Fruit fly (Drosophila melanogaster): ENCODE measurements around the gene capt.

Gene capt

DNA sequence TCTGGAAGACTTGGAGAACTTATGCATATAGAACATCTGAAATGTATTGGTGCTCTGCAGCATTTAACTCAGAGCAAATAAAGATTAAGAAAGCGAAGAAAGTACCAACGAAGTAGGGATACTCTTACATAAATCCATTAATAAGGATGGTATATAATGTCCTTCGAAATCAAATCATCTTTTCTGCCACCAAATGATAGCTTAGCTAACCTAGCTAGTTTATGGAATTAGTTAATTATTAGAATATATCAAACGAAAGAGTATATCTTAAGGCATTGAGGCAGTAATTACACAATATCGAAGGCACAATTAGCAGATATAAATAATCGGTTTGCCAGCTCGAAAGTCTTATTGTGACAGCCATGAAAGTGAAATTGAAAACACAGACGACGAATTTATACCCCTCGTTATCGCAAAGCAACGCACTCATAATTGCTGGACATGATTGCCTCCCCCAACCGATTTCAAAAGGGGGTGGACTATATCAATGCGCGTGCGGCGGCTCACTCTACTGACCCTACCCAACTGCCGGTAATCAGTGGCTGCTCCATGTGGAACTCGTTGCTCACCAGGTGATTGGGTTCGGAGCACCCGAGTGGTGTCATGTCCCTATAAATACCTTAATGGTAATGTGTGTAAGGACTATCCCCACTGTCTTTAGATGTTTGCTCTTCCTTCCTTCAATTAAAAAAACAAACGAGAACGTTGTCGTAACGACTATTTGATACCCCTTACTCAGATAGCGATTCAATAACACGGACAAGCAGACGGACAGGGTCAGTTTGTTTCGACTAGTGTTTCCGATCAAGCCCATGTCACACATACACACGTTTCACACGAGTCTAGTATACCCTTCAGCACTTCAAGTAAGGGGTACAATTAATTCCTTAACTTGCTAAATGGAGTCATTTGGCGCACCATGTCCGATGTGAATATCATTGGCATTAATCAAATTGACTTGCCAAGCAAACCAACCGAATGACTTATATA is 13.4 kb downstream of the capt start (continued):
- TF ChIP-seq Scr (GFP tag; IDR thresholded peaks at IDR 0.05; ENCODE audit: partially characterized antibody) = no peak
- no peak for TF ChIP-seq CG7963 (GFP tag; IDR thresholded peaks at IDR 0.05; ENCODE audit: partially characterized antibody)
- peak; percentile 36 for TF ChIP-seq CG1602 (GFP tag; optimal IDR thresholded peaks at IDR 0.05)
- TF ChIP-seq ems (GFP tag; optimal IDR thresholded peaks at IDR 0.05) = no peak
- TF ChIP-seq CG3163 (GFP tag; optimal IDR thresholded peaks at IDR 0.05) = no peak
- TF ChIP-seq tgo (GFP tag; IDR thresholded peaks at IDR 0.05) = peak; percentile 49; the same call in 2 of the 3 replicates
- TF ChIP-seq eyg (GFP tag; optimal IDR thresholded peaks at IDR 0.05) = no peak
- no peak for TF ChIP-seq so (GFP tag; IDR thresholded peaks at IDR 0.05)
- TF ChIP-seq fd96Cb (tag; optimal IDR thresholded peaks at IDR 0.05) = peak; percentile 46
- TF ChIP-seq Xrp1 (GFP tag; IDR thresholded peaks at IDR 0.05) = peak; percentile 63
- TF ChIP-seq CG10543 (GFP tag; optimal IDR thresholded peaks at IDR 0.05) = no peak
- TF ChIP-seq Lhr (GFP tag; optimal IDR thresholded peaks at IDR 0.05) = no peak
- TF ChIP-seq Max (GFP tag; optimal IDR thresholded peaks at IDR 0.05) = peak; percentile 15
- no peak for TF ChIP-seq nom (GFP tag; optimal IDR thresholded peaks at IDR 0.05)
- peak; percentile 57 for TF ChIP-seq CG17829 (tag; optimal IDR thresholded peaks at IDR 0.05)
- TF ChIP-seq cwo (GFP tag; optimal IDR thresholded peaks at IDR 0.05) = peak; percentile 53
- no peak for TF ChIP-seq CG31365 (tag; optimal IDR thresholded peaks at IDR 0.05)
- no peak for TF ChIP-seq CG3407 (GFP tag; optimal IDR thresholded peaks at IDR 0.05)
- TF ChIP-seq CG2120 (GFP tag; optimal IDR thresholded peaks at IDR 0.05) = peak; percentile 69
- TF ChIP-seq eve (GFP tag; optimal IDR thresholded peaks at IDR 0.05) = no peak
- no peak for TF ChIP-seq CG18011 (GFP tag; optimal IDR thresholded peaks at IDR 0.05)
- TF ChIP-seq jumu (GFP tag; optimal IDR thresholded peaks at IDR 0.05) = no peak
- TF ChIP-seq maf-S (GFP tag; optimal IDR thresholded peaks at IDR 0.05) = peak; percentile 7
- peak; percentile 32 for TF ChIP-seq CG10267 (tag; optimal IDR thresholded peaks at IDR 0.05)
- no peak for TF ChIP-seq ato (GFP tag; IDR thresholded peaks at IDR 0.05; ENCODE audit: partially characterized antibody)
- peak; percentile 60 for TF ChIP-seq slbo (GFP tag; IDR thresholded peaks at IDR 0.05)
- TF ChIP-seq Doc2 (GFP tag; IDR thresholded peaks at IDR 0.05) = no peak
- no peak for TF ChIP-seq CG12744 (GFP tag; optimal IDR thresholded peaks at IDR 0.05)
- TF ChIP-seq CG12391 (tag; optimal IDR thresholded peaks at IDR 0.05) = peak; percentile 70
- TF ChIP-seq gcm2 (GFP tag; optimal IDR thresholded peaks at IDR 0.05) = no peak
- TF ChIP-seq nmo (GFP tag; optimal IDR thresholded peaks at IDR 0.05) = peak; percentile 78
- TF ChIP-seq CG1024 (GFP tag; IDR thresholded peaks at IDR 0.05) = 0 out of 2 replicates have a peak, but pooled peaks have one; percentile 5
- no peak for TF ChIP-seq CG16813 (GFP tag; IDR thresholded peaks at IDR 0.05; ENCODE audit: partially characterized antibody)
- peak; percentile 9 for TF ChIP-seq CG17568 (GFP tag; optimal IDR thresholded peaks at IDR 0.05)
- no peak for TF ChIP-seq B-H2 (GFP tag; optimal IDR thresholded peaks at IDR 0.05)
- TF ChIP-seq Ada2b (GFP tag; IDR thresholded peaks at IDR 0.05) = 0 out of 2 replicates have a peak, but pooled peaks have one; percentile 38
- TF ChIP-seq inv (GFP tag; IDR thresholded peaks at IDR 0.05; ENCODE audit: partially characterized antibody) = no peak
- no peak for TF ChIP-seq pzg (GFP tag; optimal IDR thresholded peaks at IDR 0.05)
- peak; percentile 71 for TF ChIP-seq grau (tag; optimal IDR thresholded peaks at IDR 0.05)
- peak; percentile 21 for TF ChIP-seq CG8359 (GFP tag; optimal IDR thresholded peaks at IDR 0.05; ENCODE audit: borderline replicate concordance)
- no peak for TF ChIP-seq CG4282 (GFP tag; optimal IDR thresholded peaks at IDR 0.05)
- TF ChIP-seq Dfd (GFP tag; optimal IDR thresholded peaks at IDR 0.05) = no peak
- TF ChIP-seq CG9609 (GFP tag; optimal IDR thresholded peaks at IDR 0.05) = peak; percentile 37
- TF ChIP-seq fd102C (GFP tag; optimal IDR thresholded peaks at IDR 0.05) = no peak
- TF ChIP-seq CkIIα-i1 (GFP tag; IDR thresholded peaks at IDR 0.05) = no peak
- peak; percentile 78 for TF ChIP-seq CG2712 (tag; optimal IDR thresholded peaks at IDR 0.05)
- TF ChIP-seq gsb-n (tag; optimal IDR thresholded peaks at IDR 0.05) = peak; percentile 18
